Worm (Caenorhabditis elegans) whole organism, L1 larva: Measurements from ENCODE around the gene C04C3.9.

Source experiments
- ceh-82 ChIP-seq, 3 experiments: fragments of 150-350 bp in 1 of 3; sonication (generic microtip) in 2 of 3; optimal IDR thresholded peaks; 2 replicates each; lab custom pipeline; 2014 to 2017; ENCODE audit warnings: missing biosample characterization in 3 of 3, missing genetic modification characterization in 3 of 3
- irx-1 ChIP-seq: sonication (generic microtip); optimal IDR thresholded peaks from 2 replicates; lab custom pipeline; 2016; ENCODE audit warnings: missing genetic modification characterization, missing compliant biosample characterization
- lin-14 ChIP-seq: fragments of 200-800 bp; sonication (Bioruptor generic); optimal IDR thresholded peaks from 2 replicates; lab custom pipeline; 2018; ENCODE audit warnings: mild to moderate bottlenecking, missing genetic modification characterization, moderate library complexity, missing compliant biosample characterization
- lin-35 ChIP-seq, 2 experiments: fragments of 150-350 bp; optimal IDR thresholded peaks; 2 replicates each; lab custom pipeline; 2014; ENCODE audit warnings: missing biosample characterization in 2 of 2, missing genetic modification characterization in 2 of 2, missing genetic modification reagents in 2 of 2
- mep-1 ChIP-seq: fragments of 150-350 bp; optimal IDR thresholded peaks from 2 replicates; lab custom pipeline; 2014; ENCODE audit warnings: missing biosample characterization, missing genetic modification characterization
- nhr-12 ChIP-seq: sonication (generic microtip); optimal IDR thresholded peaks from 2 replicates; lab custom pipeline; 2017; ENCODE audit warnings: missing biosample characterization, missing genetic modification characterization
- nhr-28 ChIP-seq: fragments of 150-350 bp; optimal IDR thresholded peaks from 2 replicates; lab custom pipeline; 2014; ENCODE audit warnings: missing biosample characterization, missing genetic modification characterization

DNA sequence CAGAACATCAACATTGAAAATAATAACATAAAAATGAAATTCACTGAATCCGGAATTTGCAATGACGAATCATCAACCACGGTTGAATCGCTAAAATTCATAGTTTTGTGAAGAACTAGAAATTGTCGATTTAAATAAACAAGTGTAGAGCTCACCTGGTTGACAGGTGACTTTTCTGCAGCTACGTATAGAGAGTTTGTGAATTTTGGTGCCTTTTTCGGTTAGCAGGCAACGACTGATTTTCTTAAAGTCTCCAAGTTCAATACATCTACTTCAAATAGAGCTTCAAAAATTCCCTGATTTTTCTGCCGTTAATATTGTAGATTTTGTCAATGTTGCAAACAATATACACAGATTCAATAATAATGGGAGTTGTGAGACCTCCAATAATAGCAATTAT is 48.8 kb upstream of the C04C3.9 start, which contains the start of gene srz-69:
- no peak for TF ChIP-seq mep-1 (tag; lab: Kevin White, UChicago)
- no peak for TF ChIP-seq lin-14
- no peak for TF ChIP-seq nhr-12
- no peak for TF ChIP-seq ceh-82 (tag; optimal IDR thresholded peaks at IDR 0.05; lab: Kevin White, UChicago)
- no peak for TF ChIP-seq irx-1 (tag; lab: Kevin White, UChicago)
- no peak for TF ChIP-seq nhr-28 (tag; lab: Kevin White, UChicago)
- TF ChIP-seq lin-35 (GFP tag; optimal IDR thresholded peaks at IDR 0.05; lab: Kevin White, UChicago): no peak
